Fruit fly (Drosophila melanogaster) S2 (cell line): Measurements from ENCODE around the gene Or33b.

ENCODE experiments used
- CG8478 ChIP-seq: fragments of >200 bp; optimal IDR thresholded peaks from 2 replicates; lab custom pipeline; 2018
- CTCF ChIP-seq, 2 experiments: fragments of >200 bp; optimal IDR thresholded peaks; 2 replicates each; lab custom pipeline; 2018

dm6 chr2L:11977721-11978120 is 41.7 kb downstream of the Or33b start:
- TF ChIP-seq CTCF (optimal IDR thresholded peaks at IDR 0.05; lab: Kevin White, UChicago) (no peak), CG8478 (lab: Kevin White, UChicago) (no peak)
